Worm (Caenorhabditis elegans): Measurements from ENCODE around the gene nep-3.

nep-3 gene

ce11 chrII:3908135-3908534 is 31.1 kb upstream of the nep-3 start:
- no peak for TF ChIP-seq skn-1 (tag; optimal IDR thresholded peaks at IDR 0.05)
- TF ChIP-seq sem-4 (tag; optimal IDR thresholded peaks at IDR 0.05): no peak
- TF ChIP-seq ama-1 (optimal IDR thresholded peaks at IDR 0.05): no peak
- TF ChIP-seq mab-5 (tag; optimal IDR thresholded peaks at IDR 0.05): no peak
- no peak for TF ChIP-seq nhr-11 (tag; optimal IDR thresholded peaks at IDR 0.05)

- TF ChIP-seq mab-5 (tag; optimal IDR thresholded peaks at IDR 0.05): no peak
- TF ChIP-seq unc-39 (tag; optimal IDR thresholded peaks at IDR 0.05): no peak
- TF ChIP-seq unc-62 (GFP tag; optimal IDR thresholded peaks at IDR 0.05): no peak
- TF ChIP-seq peb-1 (tag; optimal IDR thresholded peaks at IDR 0.05): no peak
- no peak for TF ChIP-seq nhr-129 (tag; optimal IDR thresholded peaks at IDR 0.05)
- TF ChIP-seq ceh-82 (tag; optimal IDR thresholded peaks at IDR 0.05): no peak
- no peak for TF ChIP-seq crh-2 (tag; optimal IDR thresholded peaks at IDR 0.05)
- TF ChIP-seq egl-27 (tag; optimal IDR thresholded peaks at IDR 0.05): no peak
- no peak for TF ChIP-seq Y55F3AM.14 (GFP tag; optimal IDR thresholded peaks at IDR 0.05)
- TF ChIP-seq ztf-1 (GFP tag; conservative IDR thresholded peaks at IDR 0.05): no peak
- TF ChIP-seq ztf-11 (tag; optimal IDR thresholded peaks at IDR 0.05): no peak
- no peak for TF ChIP-seq elt-1 (tag; optimal IDR thresholded peaks at IDR 0.05)
- no peak for TF ChIP-seq C34F6.9 (tag; optimal IDR thresholded peaks at IDR 0.05)
- TF ChIP-seq elt-3 (tag; optimal IDR thresholded peaks at IDR 0.05): no peak
- no peak for TF ChIP-seq nhr-237 (tag; optimal IDR thresholded peaks at IDR 0.05)
- no peak for TF ChIP-seq aly-2 (tag; optimal IDR thresholded peaks at IDR 0.05)
- no peak for TF ChIP-seq sem-4 (tag; optimal IDR thresholded peaks at IDR 0.05)
- no peak for TF ChIP-seq nhr-25 (tag; optimal IDR thresholded peaks at IDR 0.05)
- no peak for TF ChIP-seq lin-13 (GFP tag; optimal IDR thresholded peaks at IDR 0.05)
These were observed 29.7 kb upstream of the nep-3 start, which contains the start of the genes F53C3.11 and fbxb-103 for ce11 chrII:3906615-3907190. Gene F53C3.11 (minus strand): TSS chrII:3906715. Gene fbxb-103 (plus strand): TSS chrII:3907140.

- TF ChIP-seq nhr-10 (tag; optimal IDR thresholded peaks at IDR 0.05) (no peak), ama-1 (optimal IDR thresholded peaks at IDR 0.05) (no peak), snpc-4 (tag; optimal IDR thresholded peaks at IDR 0.05) (no peak), fos-1 (tag; optimal IDR thresholded peaks at IDR 0.05) (no peak), ceh-16 (tag; optimal IDR thresholded peaks at IDR 0.05) (no peak)
These were observed 25.8 kb upstream of the nep-3 start, which contains the start of gene F53C3.3 for ce11 chrII:3902798-3903197. Gene F53C3.3 (plus strand): TSS chrII:3902856.

- TF ChIP-seq lin-39 (tag; optimal IDR thresholded peaks at IDR 0.05) (no peak), ztf-11 (tag; optimal IDR thresholded peaks at IDR 0.05) (no peak), nhr-21 (tag; optimal IDR thresholded peaks at IDR 0.05) (no peak), sma-3 (GFP tag; optimal IDR thresholded peaks at IDR 0.05) (no peak), ceh-16 (tag; optimal IDR thresholded peaks at IDR 0.05) (no peak)
These were observed 24.1 kb upstream of the nep-3 start, which contains the start of gene F53C3.4 for ce11 chrII:3901108-3901507. Gene F53C3.4 (plus strand): TSS chrII:3901408.

ce11 chrII:3897758-3898494 is 20.9 kb upstream of the nep-3 start, which contains the start of gene F53C3.6:
Gene F53C3.6 (plus strand): TSS chrII:3898142.
- peak; percentile 91 for TF ChIP-seq crh-2 (tag; optimal IDR thresholded peaks at IDR 0.05)
- TF ChIP-seq ama-1 (optimal IDR thresholded peaks at IDR 0.05): no peak
- TF ChIP-seq alr-1 (tag; optimal IDR thresholded peaks at IDR 0.05): no peak
- TF ChIP-seq ceh-82 (tag; optimal IDR thresholded peaks at IDR 0.05): no peak
- TF ChIP-seq nhr-25 (tag; optimal IDR thresholded peaks at IDR 0.05): no peak
- TF ChIP-seq lin-39 (tag; optimal IDR thresholded peaks at IDR 0.05): no peak
- no peak for TF ChIP-seq nhr-23 (tag; optimal IDR thresholded peaks at IDR 0.05)
- TF ChIP-seq mab-5 (tag; optimal IDR thresholded peaks at IDR 0.05): no peak
- peak; percentile 98 for TF ChIP-seq sma-9 (GFP tag; optimal IDR thresholded peaks at IDR 0.05)
- TF ChIP-seq sma-9 (tag; optimal IDR thresholded peaks at IDR 0.05): no peak
- TF ChIP-seq lsy-2 (tag; optimal IDR thresholded peaks at IDR 0.05): peak; percentile 11 to 78
- TF ChIP-seq unc-39 (tag; optimal IDR thresholded peaks at IDR 0.05): no peak
- TF ChIP-seq C34F6.9 (tag; optimal IDR thresholded peaks at IDR 0.05): peak; percentile 91
- TF ChIP-seq sem-4 (tag; optimal IDR thresholded peaks at IDR 0.05): peak; percentile 65
- TF ChIP-seq R02D3.7 (tag; optimal IDR thresholded peaks at IDR 0.05): no peak
- peak; percentile 69 for TF ChIP-seq nhr-129 (tag; optimal IDR thresholded peaks at IDR 0.05)
- TF ChIP-seq mdl-1 (tag; optimal IDR thresholded peaks at IDR 0.05): peak in 1 of 2 experiments; percentile 36
- no peak for TF ChIP-seq unc-62 (GFP tag; optimal IDR thresholded peaks at IDR 0.05)
- peak; percentile 23 for TF ChIP-seq ztf-4 (tag; optimal IDR thresholded peaks at IDR 0.05)
- TF ChIP-seq nhr-6 (tag; optimal IDR thresholded peaks at IDR 0.05): peak; percentile 33
- no peak for TF ChIP-seq ZK546.5 (tag; optimal IDR thresholded peaks at IDR 0.05)
- peak; percentile 81 for TF ChIP-seq F13H6.1 (tag; optimal IDR thresholded peaks at IDR 0.05)
- no peak for TF ChIP-seq elt-3 (tag; optimal IDR thresholded peaks at IDR 0.05)
- no peak for TF ChIP-seq nhr-77 (tag; optimal IDR thresholded peaks at IDR 0.05)
- no peak for TF ChIP-seq gmeb-1 (tag; optimal IDR thresholded peaks at IDR 0.05)
- no peak for TF ChIP-seq skn-1 (tag; optimal IDR thresholded peaks at IDR 0.05)
- no peak for TF ChIP-seq elt-1 (tag; optimal IDR thresholded peaks at IDR 0.05)
- peak; percentile 69 for TF ChIP-seq lin-13 (GFP tag; optimal IDR thresholded peaks at IDR 0.05)
- TF ChIP-seq ztf-1 (GFP tag; conservative IDR thresholded peaks at IDR 0.05): no peak
- TF ChIP-seq aly-2 (tag; optimal IDR thresholded peaks at IDR 0.05): no peak
- no peak for TF ChIP-seq nhr-10 (tag; optimal IDR thresholded peaks at IDR 0.05)
- TF ChIP-seq Y55F3AM.14 (GFP tag; optimal IDR thresholded peaks at IDR 0.05): no peak
- no peak for TF ChIP-seq nhr-11 (tag; optimal IDR thresholded peaks at IDR 0.05)
- TF ChIP-seq nhr-237 (tag; optimal IDR thresholded peaks at IDR 0.05): no peak

All from whole organism, L2 larva.